Worm (Caenorhabditis elegans) whole organism, L2 larva: ENCODE measurements around the gene M01F1.9.

Experiments
- C34F6.9 ChIP-seq: fragments of 150-350 bp; optimal IDR thresholded peaks from 2 replicates; lab custom pipeline; 2014; ENCODE audit warnings: missing biosample characterization, missing genetic modification characterization
- F13H6.1 ChIP-seq: sonication (generic microtip); optimal IDR thresholded peaks from 2 replicates; lab custom pipeline; 2016; ENCODE audit warnings: missing genetic modification characterization, missing compliant biosample characterization
- Y55F3AM.14 ChIP-seq: fragments of 200-800 bp; sonication (Bioruptor generic); optimal IDR thresholded peaks from 2 replicates; lab custom pipeline; 2018; ENCODE audit warnings: mild to moderate bottlenecking, missing genetic modification characterization, missing compliant biosample characterization
- ZK546.5 ChIP-seq: sonication (generic microtip); optimal IDR thresholded peaks from 2 replicates; lab custom pipeline; 2017; ENCODE audit warnings: missing biosample characterization, missing genetic modification characterization
- aly-2 ChIP-seq: fragments of 150-350 bp; optimal IDR thresholded peaks from 2 replicates; lab custom pipeline; 2014; ENCODE audit warnings: missing biosample characterization, missing genetic modification characterization
- ama-1 ChIP-seq: fragments of 150-350 bp; optimal IDR thresholded peaks from 2 replicates; lab custom pipeline; 2018; ENCODE audit warnings: inconsistent platforms
- blmp-1 ChIP-seq: sonication (generic microtip); optimal IDR thresholded peaks from 2 replicates; lab custom pipeline; 2017; ENCODE audit warnings: missing genetic modification characterization, mild to moderate bottlenecking, missing compliant biosample characterization, antibody characterized with exemption, moderate library complexity; ENCODE audit not compliant: insufficient read depth
- ceh-16 ChIP-seq: fragments of 150-350 bp; optimal IDR thresholded peaks from 2 replicates; lab custom pipeline; 2014; ENCODE audit warnings: missing biosample characterization, missing genetic modification characterization
- ceh-82 ChIP-seq: fragments of 150-350 bp; optimal IDR thresholded peaks from 2 replicates; lab custom pipeline; 2014; ENCODE audit warnings: missing biosample characterization, missing genetic modification characterization
- crh-2 ChIP-seq: sonication (generic microtip); optimal IDR thresholded peaks from 2 replicates; lab custom pipeline; 2017; ENCODE audit warnings: missing biosample characterization, missing genetic modification characterization
- elt-3 ChIP-seq: sonication (generic microtip); optimal IDR thresholded peaks from 2 replicates; lab custom pipeline; 2017; ENCODE audit warnings: missing biosample characterization, missing genetic modification characterization
- fos-1 ChIP-seq: fragments of 150-350 bp; optimal IDR thresholded peaks from 2 replicates; lab custom pipeline; 2014; ENCODE audit warnings: missing biosample characterization, missing genetic modification characterization
- gmeb-1 ChIP-seq: fragments of 150-350 bp; optimal IDR thresholded peaks from 2 replicates; lab custom pipeline; 2014; ENCODE audit warnings: missing biosample characterization, missing genetic modification characterization
- lin-11 ChIP-seq: fragments of 150-350 bp; sonication (generic microtip); optimal IDR thresholded peaks from 2 replicates; lab custom pipeline; 2014; ENCODE audit warnings: missing biosample characterization, missing genetic modification characterization, inconsistent platforms, mixed read lengths
- lin-13 ChIP-seq: fragments of 150-350 bp; optimal IDR thresholded peaks from 2 replicates; lab custom pipeline; 2014; ENCODE audit warnings: missing biosample characterization, missing genetic modification reagents, missing genetic modification characterization
- lin-39 ChIP-seq: fragments of 150-350 bp; optimal IDR thresholded peaks from 2 replicates; lab custom pipeline; 2014; ENCODE audit warnings: missing biosample characterization, missing genetic modification reagents, missing genetic modification characterization
- mab-5 ChIP-seq: fragments of 150-350 bp; optimal IDR thresholded peaks from 2 replicates; lab custom pipeline; 2014; ENCODE audit warnings: missing biosample characterization, missing genetic modification characterization
- nhr-10 ChIP-seq: sonication (generic microtip); optimal IDR thresholded peaks from 2 replicates; lab custom pipeline; 2017; ENCODE audit warnings: missing biosample characterization, missing genetic modification characterization
- nhr-11 ChIP-seq: fragments of 150-350 bp; optimal IDR thresholded peaks from 2 replicates; lab custom pipeline; 2014; ENCODE audit warnings: missing biosample characterization, missing genetic modification characterization
- nhr-12 ChIP-seq: fragments of 150-350 bp; optimal IDR thresholded peaks from 2 replicates; lab custom pipeline; 2014; ENCODE audit warnings: missing biosample characterization, missing genetic modification characterization
- nhr-21 ChIP-seq: fragments of 150-350 bp; optimal IDR thresholded peaks from 2 replicates; lab custom pipeline; 2014; ENCODE audit warnings: missing biosample characterization, missing genetic modification characterization
- nhr-23 ChIP-seq: fragments of 150-350 bp; optimal IDR thresholded peaks from 2 replicates; lab custom pipeline; 2014; ENCODE audit warnings: missing biosample characterization, missing genetic modification reagents, missing genetic modification characterization
- nhr-237 ChIP-seq: fragments of 150-350 bp; optimal IDR thresholded peaks from 2 replicates; lab custom pipeline; 2014; ENCODE audit warnings: missing biosample characterization, missing genetic modification characterization
- nhr-77 ChIP-seq: fragments of 150-350 bp; optimal IDR thresholded peaks from 2 replicates; lab custom pipeline; 2014; ENCODE audit warnings: missing biosample characterization, missing genetic modification characterization
- peb-1 ChIP-seq: fragments of 150-350 bp; optimal IDR thresholded peaks from 2 replicates; lab custom pipeline; 2014; ENCODE audit warnings: missing biosample characterization, missing genetic modification characterization
- sem-4 ChIP-seq: fragments of 150-350 bp; optimal IDR thresholded peaks from 2 replicates; lab custom pipeline; 2014; ENCODE audit warnings: missing biosample characterization, missing genetic modification reagents, missing genetic modification characterization
- skn-1 ChIP-seq: sonication (generic microtip); optimal IDR thresholded peaks from 2 replicates; lab custom pipeline; 2017; ENCODE audit warnings: missing biosample characterization, missing genetic modification characterization
- sma-3 ChIP-seq: sonication (generic microtip); optimal IDR thresholded peaks from 2 replicates; lab custom pipeline; 2016; ENCODE audit warnings: missing genetic modification reagents, missing genetic modification characterization, missing compliant biosample characterization
- sma-9 ChIP-seq, 2 experiments: fragments of 150-350 bp in 1 of 2; sonication (generic microtip) in 1 of 2; optimal IDR thresholded peaks; 2 replicates each; lab custom pipeline; 2014 to 2016; ENCODE audit warnings: missing genetic modification characterization in 2 of 2, mild to moderate bottlenecking in 1 of 2, missing biosample characterization in 1 of 2, missing compliant biosample characterization in 1 of 2, missing genetic modification reagents in 1 of 2, moderate library complexity in 1 of 2
- snpc-4 ChIP-seq: fragments of 150-350 bp; optimal IDR thresholded peaks from 2 replicates; lab custom pipeline; 2014; ENCODE audit warnings: missing biosample characterization, missing genetic modification characterization
- unc-39 ChIP-seq: fragments of 150-350 bp; optimal IDR thresholded peaks from 2 replicates; lab custom pipeline; 2014; ENCODE audit warnings: missing biosample characterization, missing genetic modification characterization
- unc-62 ChIP-seq: fragments of 150-350 bp; optimal IDR thresholded peaks from 2 replicates; lab custom pipeline; 2014; ENCODE audit warnings: missing biosample characterization, missing genetic modification reagents, missing genetic modification characterization
- ztf-4 ChIP-seq: fragments of 150-350 bp; optimal IDR thresholded peaks from 2 replicates; lab custom pipeline; 2014; ENCODE audit warnings: missing biosample characterization, missing genetic modification characterization

The M01F1.9 gene

DNA sequence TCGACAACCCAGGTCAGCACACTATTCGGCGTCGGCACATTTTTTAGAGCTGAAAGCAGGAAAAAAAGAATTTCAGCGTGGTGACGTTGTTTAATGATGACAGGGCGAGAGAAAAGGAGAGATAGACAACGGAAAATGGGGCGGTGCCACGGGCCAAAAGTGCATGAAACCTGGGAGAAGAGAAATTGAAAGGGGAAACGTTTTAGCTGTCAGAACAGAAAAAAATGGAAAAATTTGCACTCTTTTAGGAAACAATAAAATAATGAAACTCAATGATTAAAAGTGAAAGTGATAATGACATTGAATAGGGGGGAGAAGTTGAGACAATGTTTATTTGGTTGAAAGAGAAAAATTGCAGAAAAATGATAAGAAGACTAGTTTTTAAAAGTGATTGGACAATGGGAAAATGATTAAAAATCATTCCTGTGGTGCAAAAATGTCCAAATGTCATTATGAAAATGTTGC lies 30.9 kb upstream of the M01F1.9 start, which contains the start of gene pitp-1:
pitp-1 (minus strand) TSS at position 51 of the 465 bp plus-strand sequence.
- TF ChIP-seq lin-11 (tag; lab: Kevin White, UChicago) (no peak), F13H6.1 (tag; lab: Kevin White, UChicago) (peak; percentile 15), peb-1 (no peak), nhr-10 (tag; lab: Kevin White, UChicago) (no peak), sem-4 (tag; lab: Kevin White, UChicago) (no peak), nhr-11 (tag; lab: Kevin White, UChicago) (no peak), aly-2 (no peak), ceh-82 (tag; lab: Kevin White, UChicago) (no peak), blmp-1 (tag; lab: Kevin White, UChicago) (peak; percentile 70), nhr-237 (tag; lab: Kevin White, UChicago) (no peak), unc-39 (tag; lab: Kevin White, UChicago) (no peak), fos-1 (peak; percentile 76), lin-13 (no peak), crh-2 (peak; percentile 0)

DNA sequence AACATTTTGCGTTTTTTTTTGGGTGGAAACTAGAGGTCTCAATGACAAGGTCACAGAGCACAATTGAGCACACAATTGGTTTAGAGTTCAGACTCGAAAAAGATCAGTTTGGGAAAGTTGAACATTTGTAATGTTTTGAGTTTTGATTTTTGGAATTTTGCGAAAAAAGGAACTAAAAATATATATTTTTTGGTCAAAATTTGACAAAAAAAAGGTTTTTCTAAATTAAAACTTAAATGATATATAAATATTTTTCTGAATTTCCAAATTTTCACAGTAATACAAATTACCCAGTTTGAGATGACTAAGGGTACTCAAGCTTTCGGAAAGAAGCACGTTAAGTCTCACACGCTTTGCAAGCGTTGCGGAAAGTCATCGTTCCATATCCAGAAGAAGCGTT lies 29.5 kb upstream of the M01F1.9 start, which contains the start of gene rpl-37:
rpl-37 (plus strand) TSS at position 301 of the 400 bp plus-strand sequence.
- TF ChIP-seq nhr-77 (no peak), gmeb-1 (no peak), skn-1 (tag; lab: Kevin White, UChicago) (no peak), ama-1 (lab: Kevin White, UChicago) (no peak), sem-4 (tag; lab: Kevin White, UChicago) (no peak), ztf-4 (tag; lab: Kevin White, UChicago) (no peak), nhr-237 (tag; lab: Kevin White, UChicago) (no peak), sma-3 (no peak), sma-9 (GFP tag; optimal IDR thresholded peaks at IDR 0.05; lab: Kevin White, UChicago) (no peak), sma-9 (tag; optimal IDR thresholded peaks at IDR 0.05; lab: Kevin White, UChicago) (no peak), lin-39 (tag; lab: Kevin White, UChicago) (no peak), mab-5 (tag; lab: Kevin White, UChicago) (no peak), lin-11 (tag; lab: Kevin White, UChicago) (no peak), ceh-16 (tag; lab: Kevin White, UChicago) (no peak), nhr-21 (tag; lab: Kevin White, UChicago) (no peak), unc-62 (GFP tag; lab: Kevin White, UChicago) (no peak), snpc-4 (tag; lab: Kevin White, UChicago) (no peak)

DNA sequence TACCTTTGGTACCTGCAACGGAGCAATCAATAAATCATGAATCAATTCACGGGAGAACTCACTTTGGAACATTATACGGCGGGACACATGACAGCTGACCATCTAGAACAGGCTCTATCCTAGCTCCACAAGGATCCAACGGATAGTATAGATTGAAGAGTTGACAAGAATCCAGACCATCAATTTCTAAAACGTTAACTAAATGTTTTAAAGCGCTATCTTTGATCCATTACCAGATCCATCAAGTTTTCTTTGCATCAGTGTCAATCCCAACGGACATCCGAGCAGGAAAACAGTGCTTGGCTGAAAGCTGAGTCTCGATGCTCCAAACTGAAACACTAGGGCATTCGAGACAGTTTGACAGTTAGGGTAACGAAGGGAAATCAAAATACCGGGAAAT lies 24.5 kb upstream of the M01F1.9 start:
- no peak for TF ChIP-seq mab-5 (tag; lab: Kevin White, UChicago)
- TF ChIP-seq nhr-12 (tag; lab: Kevin White, UChicago): no peak
- TF ChIP-seq, all 48 proteins: peak for 0

DNA sequence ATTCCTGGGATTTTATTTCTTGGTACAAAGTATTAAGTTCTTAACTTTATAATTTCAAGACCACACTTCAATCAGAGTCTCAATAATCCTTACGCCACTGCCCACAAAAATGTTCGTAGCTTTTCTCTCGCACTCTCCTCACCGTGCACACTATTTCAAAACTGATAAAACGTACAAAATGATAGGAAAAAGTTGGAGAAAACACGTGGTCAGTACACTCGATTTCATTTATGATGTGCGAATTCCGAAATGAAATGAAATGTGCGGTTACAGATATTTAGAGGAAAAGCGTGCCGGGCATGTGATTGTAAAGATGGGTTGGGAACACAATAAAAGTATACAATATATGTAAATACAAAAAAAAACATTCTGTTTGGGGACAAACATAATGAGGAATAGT lies 21.6 kb upstream of the M01F1.9 start:
- TF ChIP-seq fos-1 (peak; percentile 33), F13H6.1 (tag; lab: Kevin White, UChicago) (peak; percentile 20), C34F6.9 (no peak), crh-2 (peak; percentile 65), sma-9 (GFP tag; optimal IDR thresholded peaks at IDR 0.05; lab: Kevin White, UChicago) (peak; percentile 68), sma-9 (tag; optimal IDR thresholded peaks at IDR 0.05; lab: Kevin White, UChicago) (no peak), ZK546.5 (tag; lab: Kevin White, UChicago) (no peak)

DNA sequence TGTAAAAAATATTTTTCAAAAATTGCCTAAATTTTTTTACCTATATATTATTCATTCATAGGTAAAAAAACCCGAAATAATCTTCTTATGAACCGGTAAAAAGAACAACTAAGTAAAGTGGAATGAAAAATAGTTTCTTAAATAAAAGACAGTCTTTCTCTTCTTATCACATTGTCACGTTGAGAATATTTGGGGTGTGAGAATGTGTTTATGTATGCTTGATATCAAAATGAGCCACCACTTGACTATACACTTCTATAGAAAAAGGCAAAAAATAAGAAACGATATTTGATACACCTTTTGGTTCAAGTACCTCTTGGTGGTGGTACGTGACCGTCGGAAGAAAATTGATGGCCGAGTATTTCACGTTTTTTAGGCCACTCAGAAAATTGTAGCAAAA lies 20.6 kb upstream of the M01F1.9 start, which contains the start of gene hmit-1.3:
hmit-1.3 (minus strand) TSS at position 103 of the 400 bp plus-strand sequence.
- TF ChIP-seq sma-3 (no peak), ceh-16 (tag; lab: Kevin White, UChicago) (no peak), fos-1 (peak; percentile 41), nhr-23 (tag; lab: Kevin White, UChicago) (no peak), Y55F3AM.14 (GFP tag; lab: Kevin White, UChicago) (no peak)

DNA sequence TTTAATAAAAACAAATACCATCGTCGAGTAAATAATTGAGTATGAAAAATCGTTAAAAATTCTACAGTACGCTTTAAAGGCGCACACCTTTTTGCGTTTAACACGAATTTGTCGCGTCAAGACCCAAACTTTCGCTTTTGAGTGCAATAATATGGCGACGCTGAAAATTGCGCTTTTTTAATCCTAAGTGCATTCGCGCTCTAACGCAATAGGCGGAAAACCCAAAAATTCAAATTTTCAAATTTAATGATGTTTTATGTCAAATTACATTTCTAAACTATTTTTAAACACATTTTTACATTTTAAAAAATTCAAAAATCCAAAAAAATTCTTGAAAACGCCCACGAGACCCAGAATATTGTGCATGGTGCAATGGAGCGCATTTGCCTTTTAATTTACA lies 13.0 kb upstream of the M01F1.9 start:
- TF ChIP-seq crh-2: no peak
- TF ChIP-seq elt-3 (tag; lab: Kevin White, UChicago): no peak
- TF ChIP-seq unc-62 (GFP tag; lab: Kevin White, UChicago): no peak
- no peak for TF ChIP-seq C34F6.9
- TF ChIP-seq skn-1 (tag; lab: Kevin White, UChicago): no peak
- no peak for TF ChIP-seq sma-3
- no peak for TF ChIP-seq sem-4 (tag; lab: Kevin White, UChicago)
- no peak for TF ChIP-seq nhr-12 (tag; lab: Kevin White, UChicago)
- TF ChIP-seq Y55F3AM.14 (GFP tag; lab: Kevin White, UChicago): no peak
- TF ChIP-seq, all 48 proteins: peak for 0
